Worm (Caenorhabditis elegans) whole organism, early embryonic: ENCODE data around the gene F52H3.6.

Experiments used
- B0310.2 ChIP-seq: sonication (generic microtip); optimal IDR thresholded peaks from 2 replicates; lab custom pipeline; 2016; ENCODE audit warnings: mild to moderate bottlenecking, missing genetic modification characterization, missing compliant biosample characterization
- F13C5.2 ChIP-seq: sonication (generic microtip); optimal IDR thresholded peaks from 2 replicates; lab custom pipeline; 2017; ENCODE audit warnings: mild to moderate bottlenecking, missing genetic modification characterization, inconsistent platforms, missing compliant biosample characterization
- aly-1 ChIP-seq: sonication (generic microtip); optimal IDR thresholded peaks from 2 replicates; lab custom pipeline; 2016; ENCODE audit warnings: missing genetic modification characterization, missing compliant biosample characterization
- ama-1 ChIP-seq: fragments of 150-350 bp; optimal IDR thresholded peaks from 2 replicates; lab custom pipeline; 2014
- ceh-13 ChIP-seq: fragments of 200-800 bp; sonication (Bioruptor generic); optimal IDR thresholded peaks from 2 replicates; lab custom pipeline; 2018; ENCODE audit warnings: mild to moderate bottlenecking, missing genetic modification characterization, missing compliant biosample characterization
- ceh-36 ChIP-seq: sonication (generic microtip); optimal IDR thresholded peaks from 2 replicates; lab custom pipeline; 2016; ENCODE audit warnings: missing genetic modification characterization, inconsistent platforms, missing compliant biosample characterization
- ets-7 ChIP-seq: sonication (generic microtip); optimal IDR thresholded peaks from 2 replicates; lab custom pipeline; 2016; ENCODE audit warnings: missing genotype, missing genetic modification characterization, missing compliant biosample characterization
- flt-1 ChIP-seq: fragments of 200-800 bp; sonication (Bioruptor generic); IDR thresholded peaks from 2 replicates; pipeline ENCODE4 v1.3.6; 2022; ENCODE audit warnings: missing genetic modification characterization, missing compliant biosample characterization
- hmbx-1 ChIP-seq: sonication (generic microtip); optimal IDR thresholded peaks from 2 replicates; lab custom pipeline; 2016; ENCODE audit warnings: mild to moderate bottlenecking, missing genetic modification characterization, missing compliant biosample characterization
- hmg-4 ChIP-seq: fragments of 200-800 bp; sonication (Bioruptor generic); optimal IDR thresholded peaks from 2 replicates; lab custom pipeline; 2018; ENCODE audit warnings: mild to moderate bottlenecking, missing genetic modification characterization, missing compliant biosample characterization
- hnd-1 ChIP-seq: sonication (generic microtip); optimal IDR thresholded peaks from 2 replicates; lab custom pipeline; 2016; ENCODE audit warnings: missing genetic modification characterization, missing compliant biosample characterization
- pes-1 ChIP-seq: fragments of 200-800 bp; sonication (Bioruptor generic); IDR thresholded peaks from 2 replicates; pipeline ENCODE4 v1.3.6; 2022; ENCODE audit warnings: missing genetic modification reagents, missing genetic modification characterization, missing compliant biosample characterization
- scrt-1 ChIP-seq: fragments of 200-800 bp; sonication (Bioruptor generic); IDR thresholded peaks from 2 replicates; pipeline ENCODE4 v1.3.6; 2022; ENCODE audit warnings: missing genetic modification characterization, missing compliant biosample characterization
- sea-1 ChIP-seq: fragments of 200-800 bp; sonication (Bioruptor generic); conservative IDR thresholded peaks from 2 replicates; pipeline ENCODE4 v1.3.6; 2022; ENCODE audit warnings: missing genetic modification characterization, missing compliant biosample characterization
- tbx-11 ChIP-seq: fragments of 200-800 bp; sonication (Bioruptor generic); IDR thresholded peaks from 2 replicates; pipeline ENCODE4 v1.3.6; 2022; ENCODE audit warnings: missing genetic modification characterization, missing compliant biosample characterization
- tbx-37 ChIP-seq: fragments of 200-800 bp; sonication (Bioruptor generic); conservative IDR thresholded peaks from 2 replicates; pipeline ENCODE4 v1.3.6; 2022; ENCODE audit warnings: missing genetic modification reagents, missing genetic modification characterization, missing compliant biosample characterization
- tra-4 ChIP-seq: sonication (generic microtip); optimal IDR thresholded peaks from 2 replicates; lab custom pipeline; 2017; ENCODE audit warnings: missing genetic modification characterization, missing compliant biosample characterization

Gene F52H3.6

ce11 chrII:9986635-9987575 lies 41.3 kb downstream of the F52H3.6 start:
- no peak for TF ChIP-seq ceh-13 (GFP tag; lab: Kevin White, UChicago)
- no peak for TF ChIP-seq aly-1 (tag; lab: Kevin White, UChicago)
- no peak for TF ChIP-seq flt-1
- TF ChIP-seq hmbx-1 (tag; lab: Kevin White, UChicago): no peak
- TF ChIP-seq F13C5.2 (tag; lab: Kevin White, UChicago): no peak
- TF ChIP-seq tbx-11: no peak
- TF ChIP-seq ceh-36 (tag; lab: Kevin White, UChicago): no peak
- no peak for TF ChIP-seq scrt-1 (GFP tag; lab: Robert Waterston, UW)
- TF ChIP-seq ets-7 (tag; lab: Kevin White, UChicago): no peak
- TF ChIP-seq tra-4: no peak
- TF ChIP-seq pes-1: no peak
- no peak for TF ChIP-seq sea-1 (GFP tag; lab: Robert Waterston, UW)
- no peak for TF ChIP-seq hmg-4 (GFP tag; lab: Kevin White, UChicago)
- no peak for TF ChIP-seq B0310.2 (tag; lab: Kevin White, UChicago)
- no peak for TF ChIP-seq tbx-37 (GFP tag; lab: Robert Waterston, UW)
- no peak for TF ChIP-seq ama-1
- no peak for TF ChIP-seq hnd-1 (tag; lab: Kevin White, UChicago)

DNA sequence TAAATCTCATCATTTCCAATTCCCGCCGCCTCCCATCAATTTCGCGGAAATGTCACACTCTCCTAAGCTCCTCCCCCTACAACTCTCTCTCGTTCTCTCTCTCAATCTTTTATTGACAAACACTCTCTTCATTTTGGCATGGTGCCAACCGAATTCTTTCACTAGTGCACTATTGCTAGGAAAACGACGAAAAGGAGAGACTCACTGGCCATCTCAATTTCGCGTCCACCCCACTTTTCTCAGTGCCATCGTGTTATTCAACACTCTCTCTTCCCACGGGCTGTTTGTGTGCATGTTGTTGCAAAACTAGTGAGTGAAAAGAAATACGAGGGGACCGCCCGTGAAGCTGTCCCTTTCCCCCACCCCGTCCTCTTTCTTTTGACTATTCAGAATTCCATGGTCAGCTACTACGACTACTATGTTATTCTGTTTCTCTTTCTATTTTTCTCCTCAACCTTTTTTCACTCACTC lies 43.3 kb downstream of the F52H3.6 start:
- TF ChIP-seq flt-1: no peak
- no peak for TF ChIP-seq hmbx-1 (tag; lab: Kevin White, UChicago)
- no peak for TF ChIP-seq tbx-11
- no peak for TF ChIP-seq aly-1 (tag; lab: Kevin White, UChicago)
- TF ChIP-seq hnd-1 (tag; lab: Kevin White, UChicago): no peak
- TF ChIP-seq ceh-36 (tag; lab: Kevin White, UChicago): no peak
- TF ChIP-seq scrt-1 (GFP tag; lab: Robert Waterston, UW): no peak
- TF ChIP-seq hmg-4 (GFP tag; lab: Kevin White, UChicago): peak; percentile 47
- TF ChIP-seq F13C5.2 (tag; lab: Kevin White, UChicago): peak; percentile 49
- no peak for TF ChIP-seq ceh-13 (GFP tag; lab: Kevin White, UChicago)

DNA sequence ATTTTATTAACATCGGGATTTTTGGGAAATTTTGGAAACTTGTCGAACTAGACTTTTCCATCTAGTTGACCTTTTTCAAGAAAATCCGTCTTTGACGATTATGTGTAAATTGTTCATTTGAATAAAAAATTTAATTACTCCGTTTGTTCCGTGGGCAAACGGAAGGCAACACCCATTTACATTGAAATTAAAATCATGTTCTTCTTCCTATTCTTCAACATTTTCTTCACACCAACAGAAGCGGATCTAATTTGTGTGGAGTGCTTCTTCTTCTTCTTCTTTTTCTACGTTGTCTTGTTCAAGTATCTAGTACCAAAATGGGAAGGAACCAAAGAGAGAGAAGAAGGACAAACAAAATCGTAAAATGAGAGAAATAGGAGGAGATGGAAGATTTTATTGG lies 45.8 kb downstream of the F52H3.6 start:
- TF ChIP-seq ama-1 (no peak), ceh-36 (tag; lab: Kevin White, UChicago) (no peak), hnd-1 (tag; lab: Kevin White, UChicago) (no peak), ceh-13 (GFP tag; lab: Kevin White, UChicago) (no peak), scrt-1 (GFP tag; lab: Robert Waterston, UW) (no peak), tbx-11 (no peak), ets-7 (tag; lab: Kevin White, UChicago) (no peak), F13C5.2 (tag; lab: Kevin White, UChicago) (no peak), flt-1 (no peak), aly-1 (tag; lab: Kevin White, UChicago) (no peak), sea-1 (GFP tag; lab: Robert Waterston, UW) (no peak), tbx-37 (GFP tag; lab: Robert Waterston, UW) (no peak), B0310.2 (tag; lab: Kevin White, UChicago) (no peak)

DNA sequence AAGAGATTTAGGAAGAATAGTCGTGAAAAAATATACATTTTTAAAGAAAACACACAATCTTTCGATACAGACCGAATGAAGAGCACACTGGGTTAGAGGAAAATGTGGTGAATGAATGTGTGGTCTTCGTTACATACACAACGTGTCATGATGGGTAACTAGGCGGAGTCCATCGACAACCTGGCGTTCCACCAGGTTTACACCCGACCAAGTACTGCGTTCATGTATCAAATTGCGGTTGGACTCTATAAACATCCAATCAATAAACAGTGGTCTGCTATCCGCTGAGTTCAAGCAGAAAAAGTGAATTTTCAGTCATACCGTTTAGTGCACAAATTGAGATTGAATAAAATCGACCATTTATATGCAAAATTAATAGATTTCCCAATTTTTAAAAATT lies 46.5 kb downstream of the F52H3.6 start, which contains the start of gene sdz-38:
TSS of gene sdz-38 (minus strand) at position 101 of the 400 bp plus-strand sequence.
- no peak for TF ChIP-seq aly-1 (tag; lab: Kevin White, UChicago)
- no peak for TF ChIP-seq ets-7 (tag; lab: Kevin White, UChicago)
- no peak for TF ChIP-seq hnd-1 (tag; lab: Kevin White, UChicago)
- TF ChIP-seq F13C5.2 (tag; lab: Kevin White, UChicago): no peak
- TF ChIP-seq tra-4: no peak
- no peak for TF ChIP-seq ceh-13 (GFP tag; lab: Kevin White, UChicago)
- no peak for TF ChIP-seq hmbx-1 (tag; lab: Kevin White, UChicago)
- TF ChIP-seq scrt-1 (GFP tag; lab: Robert Waterston, UW): no peak
- TF ChIP-seq hmg-4 (GFP tag; lab: Kevin White, UChicago): no peak
- no peak for TF ChIP-seq B0310.2 (tag; lab: Kevin White, UChicago)
- no peak for TF ChIP-seq ceh-36 (tag; lab: Kevin White, UChicago)
- no peak for TF ChIP-seq tbx-37 (GFP tag; lab: Robert Waterston, UW)
- TF ChIP-seq tbx-11: no peak
- no peak for TF ChIP-seq ama-1
- TF ChIP-seq pes-1: no peak

DNA sequence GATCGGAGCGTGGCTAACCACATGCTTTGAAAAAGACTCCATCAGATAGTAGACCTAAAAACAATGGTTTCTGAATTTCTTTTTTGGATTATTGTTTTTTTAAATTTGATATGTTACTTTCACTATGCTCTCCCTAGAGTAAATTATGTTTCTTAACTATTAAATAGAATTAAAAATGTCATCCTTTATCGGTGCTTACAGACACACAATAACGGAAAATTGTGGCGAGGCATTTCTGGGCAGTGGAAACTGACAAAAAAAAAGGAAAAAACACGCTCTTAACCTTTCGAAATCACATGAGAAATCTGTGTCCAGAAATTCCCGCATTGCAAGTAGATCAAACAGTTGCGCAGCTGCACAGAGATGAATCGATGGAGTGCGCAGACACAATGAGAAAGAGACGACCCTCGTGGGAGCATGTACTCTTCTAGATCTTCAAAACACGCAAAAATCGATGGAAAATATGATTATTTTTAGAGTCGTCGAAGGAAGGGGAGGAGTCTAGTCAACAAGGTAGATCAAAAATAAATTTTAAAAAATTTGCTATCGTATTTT lies 48.1 kb downstream of the F52H3.6 start, which contains the start of gene ZK892.6:
TSS of gene ZK892.6 (minus strand) at position 51 of the 555 bp plus-strand sequence.
- TF ChIP-seq pes-1: no peak
- no peak for TF ChIP-seq aly-1 (tag; lab: Kevin White, UChicago)
- no peak for TF ChIP-seq hmg-4 (GFP tag; lab: Kevin White, UChicago)
